Fruit fly (Drosophila melanogaster) whole organism, embryonic: ENCODE results near the gene Z600.

ENCODE experiments used
- Awh ChIP-seq: fragments of 200-800 bp; sonication (Bioruptor generic); IDR thresholded peaks from 2 replicates; pipeline ENCODE4, ENCODE4 v1.3.6; 2022; ENCODE audit warnings: missing biosample characterization, missing genetic modification characterization
- B-H1 ChIP-seq: fragments of 200-800 bp; sonication (Bioruptor generic); IDR thresholded peaks from 3 replicates; pipeline ENCODE4 v1.3.6; 2022; ENCODE audit warnings: missing biosample characterization, missing genetic modification characterization
- B-H2 ChIP-seq: fragments of 200-800 bp; sonication (Bioruptor generic); optimal IDR thresholded peaks from 2 replicates; lab custom pipeline; 2018; ENCODE audit warnings: missing biosample characterization, mild to moderate bottlenecking, missing genetic modification characterization
- CG10462 ChIP-seq: fragments of 200-800 bp; sonication (Bioruptor generic); optimal IDR thresholded peaks from 2 replicates; lab custom pipeline; 2016; ENCODE audit warnings: missing biosample characterization, missing genetic modification characterization
- CG10543 ChIP-seq: fragments of 200-800 bp; sonication (Bioruptor generic); optimal IDR thresholded peaks from 3 replicates; lab custom pipeline; 2017; ENCODE audit warnings: missing biosample characterization, mild to moderate bottlenecking, missing genetic modification characterization, moderate library complexity
- CG12071 ChIP-seq: fragments of 200-800 bp; sonication (Bioruptor generic); optimal IDR thresholded peaks from 3 replicates; lab custom pipeline; 2018; ENCODE audit warnings: missing biosample characterization, mild to moderate bottlenecking, missing genetic modification characterization
- CG13123 ChIP-seq: fragments of 200-800 bp; sonication (Bioruptor generic); optimal IDR thresholded peaks from 2 replicates; lab custom pipeline; 2016; ENCODE audit warnings: missing biosample characterization, missing genetic modification characterization
- CG13424 ChIP-seq: fragments of 200-800 bp; sonication (Bioruptor generic); optimal IDR thresholded peaks from 2 replicates; lab custom pipeline; 2019; ENCODE audit warnings: missing biosample characterization, mild to moderate bottlenecking, missing genetic modification characterization, moderate library complexity
- CG14860 ChIP-seq: fragments of 200-800 bp; sonication (Bioruptor generic); IDR thresholded peaks from 3 replicates; pipeline ENCODE4 v1.3.6; 2022; ENCODE audit warnings: missing biosample characterization, missing genetic modification characterization; ENCODE audit not compliant: partially characterized antibody
- CG1529 ChIP-seq: fragments of 200-800 bp; sonication (Bioruptor generic); optimal IDR thresholded peaks from 3 replicates; lab custom pipeline; 2018; ENCODE audit warnings: missing biosample characterization, missing genetic modification characterization
- CG15514 ChIP-seq: fragments of 200-800 bp; sonication (Bioruptor generic); optimal IDR thresholded peaks from 3 replicates; lab custom pipeline; 2017; ENCODE audit warnings: missing biosample characterization, missing genetic modification characterization, mild to moderate bottlenecking, moderate library complexity, missing genetic modification reagents
- CG2202 ChIP-seq: fragments of 200-800 bp; sonication (Bioruptor generic); optimal IDR thresholded peaks from 2 replicates; lab custom pipeline; 2018; ENCODE audit warnings: missing biosample characterization, mild to moderate bottlenecking, missing genetic modification characterization
- CG2712 ChIP-seq: fragments of 200-800 bp; optimal IDR thresholded peaks from 3 replicates; lab custom pipeline; 2019; ENCODE audit warnings: missing biosample characterization, mild to moderate bottlenecking, missing genetic modification characterization, moderate library complexity
- CG31365 ChIP-seq: fragments of 200-800 bp; sonication (Bioruptor generic); optimal IDR thresholded peaks from 2 replicates; lab custom pipeline; 2018; ENCODE audit warnings: missing biosample characterization, mild to moderate bottlenecking, missing genetic modification characterization
- CG32767 ChIP-seq: fragments of 200-800 bp; sonication (Bioruptor generic); IDR thresholded peaks from 2 replicates; pipeline ENCODE4 v1.3.6; 2022; ENCODE audit warnings: missing biosample characterization, missing genetic modification characterization
- CG33213 ChIP-seq: fragments of 200-800 bp; sonication (Bioruptor generic); optimal IDR thresholded peaks from 3 replicates; lab custom pipeline; 2016; ENCODE audit warnings: missing biosample characterization, missing genetic modification characterization
- CG34376 ChIP-seq: fragments of 200-800 bp; sonication (Bioruptor generic); optimal IDR thresholded peaks from 2 replicates; lab custom pipeline; 2018; ENCODE audit warnings: missing biosample characterization, mild to moderate bottlenecking, missing genetic modification characterization
- CG3847 ChIP-seq: fragments of 200-800 bp; sonication (Bioruptor generic); IDR thresholded peaks from 2 replicates; pipeline ENCODE4 v1.3.6; 2022; ENCODE audit warnings: missing biosample characterization, missing genetic modification characterization
- CG6272 ChIP-seq: fragments of 200-800 bp; sonication (Bioruptor generic); IDR thresholded peaks from 2 replicates; pipeline ENCODE4 v1.3.6; 2022; ENCODE audit warnings: missing biosample characterization, missing genetic modification characterization
- CG6683 ChIP-seq: fragments of 200-800 bp; sonication (Bioruptor generic); optimal IDR thresholded peaks from 2 replicates; lab custom pipeline; 2017; ENCODE audit warnings: missing biosample characterization, mild to moderate bottlenecking, missing genetic modification characterization, missing genetic modification reagents
- CG6813 ChIP-seq: fragments of 200-800 bp; sonication (Bioruptor generic); optimal IDR thresholded peaks from 2 replicates; lab custom pipeline; 2017; ENCODE audit warnings: missing biosample characterization, missing genetic modification characterization, mild to moderate bottlenecking, moderate library complexity, missing genetic modification reagents
- Camta ChIP-seq: fragments of 200-800 bp; sonication (Bioruptor generic); optimal IDR thresholded peaks from 2 replicates; lab custom pipeline; 2016; ENCODE audit warnings: missing biosample characterization, missing genetic modification characterization
- D19A ChIP-seq: fragments of 200-800 bp; optimal IDR thresholded peaks from 3 replicates; lab custom pipeline; 2019; ENCODE audit warnings: missing biosample characterization, mild to moderate bottlenecking, missing genetic modification characterization, moderate library complexity
- Dip2 ChIP-seq: fragments of 200-800 bp; sonication (Bioruptor generic); IDR thresholded peaks from 2 replicates; pipeline ENCODE4 v1.3.6; 2022; ENCODE audit warnings: missing biosample characterization, missing genetic modification characterization
- HmgD ChIP-seq: fragments of 200-800 bp; sonication (Bioruptor generic); optimal IDR thresholded peaks from 3 replicates; lab custom pipeline; 2016; ENCODE audit warnings: missing biosample characterization, missing genetic modification characterization
- Lhr ChIP-seq: fragments of 200-800 bp; sonication (Bioruptor generic); optimal IDR thresholded peaks from 3 replicates; lab custom pipeline; 2017; ENCODE audit warnings: mild to moderate bottlenecking, missing biosample characterization, missing genetic modification reagents, missing genetic modification characterization
- MBD-R2 ChIP-seq: fragments of 200-800 bp; sonication (Bioruptor generic); IDR thresholded peaks from 2 replicates; pipeline ENCODE4 v1.3.6; 2022; ENCODE audit warnings: missing biosample characterization, missing genetic modification characterization
- Max ChIP-seq: fragments of 200-800 bp; sonication (Bioruptor generic); optimal IDR thresholded peaks from 2 replicates; lab custom pipeline; 2016; ENCODE audit warnings: missing biosample characterization, mild to moderate bottlenecking, missing genetic modification characterization
- NC2β ChIP-seq: fragments of 200-800 bp; sonication (Bioruptor generic); optimal IDR thresholded peaks from 2 replicates; lab custom pipeline; 2016; ENCODE audit warnings: missing biosample characterization, missing genetic modification characterization
- Poxn ChIP-seq: fragments of 200-800 bp; sonication (Bioruptor generic); IDR thresholded peaks from 2 replicates; pipeline ENCODE4 v1.3.6; 2022; ENCODE audit warnings: missing biosample characterization, missing genetic modification characterization
- Sox102F ChIP-seq: fragments of 200-800 bp; sonication (Bioruptor generic); optimal IDR thresholded peaks from 2 replicates; lab custom pipeline; 2018; ENCODE audit warnings: missing biosample characterization, mild to moderate bottlenecking, missing genetic modification characterization, moderate library complexity
- Usf ChIP-seq: fragments of 200-800 bp; sonication (Bioruptor generic); optimal IDR thresholded peaks from 2 replicates; lab custom pipeline; 2017; ENCODE audit warnings: missing genotype, missing biosample characterization, missing genetic modification characterization
- Vsx1 ChIP-seq: fragments of 200-800 bp; sonication (Bioruptor generic); optimal IDR thresholded peaks from 2 replicates; lab custom pipeline; 2017; ENCODE audit warnings: missing biosample characterization, mild to moderate bottlenecking, missing genetic modification characterization, missing genetic modification reagents
- ase ChIP-seq: fragments of 200-800 bp; sonication (Bioruptor generic); IDR thresholded peaks from 3 replicates; pipeline ENCODE4 v1.3.6; 2022; ENCODE audit warnings: missing biosample characterization, missing genetic modification characterization
- az2 ChIP-seq: fragments of 200-800 bp; sonication (Bioruptor generic); optimal IDR thresholded peaks from 3 replicates; lab custom pipeline; 2016; ENCODE audit warnings: missing biosample characterization, missing genetic modification characterization
- caup ChIP-seq: fragments of 200-800 bp; sonication (Bioruptor generic); optimal IDR thresholded peaks from 3 replicates; lab custom pipeline; 2017; ENCODE audit warnings: missing biosample characterization, mild to moderate bottlenecking, missing genetic modification characterization, moderate library complexity; ENCODE audit not compliant: severe bottlenecking
- ci ChIP-seq: fragments of 200-800 bp; sonication (Bioruptor generic); IDR thresholded peaks from 3 replicates; pipeline ENCODE4 v1.3.6; 2022; ENCODE audit warnings: missing biosample characterization, missing genetic modification characterization
- cwo ChIP-seq: fragments of 200-800 bp; sonication (Bioruptor generic); optimal IDR thresholded peaks from 3 replicates; lab custom pipeline; 2017; ENCODE audit warnings: missing biosample characterization, missing genetic modification characterization, mild to moderate bottlenecking, moderate library complexity, missing genetic modification reagents
- dmrt99B ChIP-seq: fragments of 200-800 bp; sonication (Bioruptor generic); optimal IDR thresholded peaks from 2 replicates; lab custom pipeline; 2018; ENCODE audit warnings: missing biosample characterization, mild to moderate bottlenecking, missing genetic modification characterization, moderate library complexity
- eyg ChIP-seq: fragments of 200-800 bp; sonication (Bioruptor generic); optimal IDR thresholded peaks from 3 replicates; lab custom pipeline; 2016; ENCODE audit warnings: missing biosample characterization, missing genetic modification characterization
- maf-S ChIP-seq: fragments of 200-800 bp; sonication (Bioruptor generic); optimal IDR thresholded peaks from 2 replicates; lab custom pipeline; 2016; ENCODE audit warnings: missing biosample characterization, missing genetic modification characterization
- mld ChIP-seq: fragments of 200-800 bp; sonication (Bioruptor generic); IDR thresholded peaks from 3 replicates; pipeline ENCODE4 v1.3.6; 2022; ENCODE audit warnings: missing biosample characterization, missing genetic modification characterization; ENCODE audit not compliant: partially characterized antibody
- nmo ChIP-seq: fragments of 200-800 bp; sonication (Bioruptor generic); optimal IDR thresholded peaks from 2 replicates; lab custom pipeline; 2018; ENCODE audit warnings: missing biosample characterization, mild to moderate bottlenecking, missing genetic modification characterization, moderate library complexity
- oc ChIP-seq: fragments of 200-800 bp; sonication (Bioruptor generic); optimal IDR thresholded peaks from 2 replicates; lab custom pipeline; 2018; ENCODE audit warnings: missing biosample characterization, mild to moderate bottlenecking, missing genetic modification characterization, moderate library complexity
- pb ChIP-seq: fragments of 200-800 bp; sonication (Bioruptor generic); optimal IDR thresholded peaks from 3 replicates; lab custom pipeline; 2016; ENCODE audit warnings: missing biosample characterization, missing genetic modification characterization
- pzg ChIP-seq: fragments of 200-800 bp; sonication (Bioruptor generic); optimal IDR thresholded peaks from 3 replicates; lab custom pipeline; 2018; ENCODE audit warnings: missing biosample characterization, mild to moderate bottlenecking, missing genetic modification characterization, moderate library complexity
- sc ChIP-seq, 3 experiments: fragments of >200 bp in 2 of 3; fragments of 200-800 bp in 1 of 3; sonication (Bioruptor generic) in 1 of 3; optimal IDR thresholded peaks; 2 replicates in 2 of 3; 3 replicates in 1 of 3; lab custom pipeline; 2017; ENCODE audit warnings: mild to moderate bottlenecking in 1 of 3, missing biosample characterization in 1 of 3, missing genetic modification characterization in 1 of 3, missing genetic modification reagents in 1 of 3
- sqz ChIP-seq: fragments of 200-800 bp; sonication (Bioruptor generic); optimal IDR thresholded peaks from 3 replicates; lab custom pipeline; 2018; ENCODE audit warnings: missing biosample characterization, mild to moderate bottlenecking, missing genetic modification characterization
- usp ChIP-seq: fragments of >200 bp; optimal IDR thresholded peaks from 2 replicates; lab custom pipeline; 2017; ENCODE audit warnings: missing biosample characterization, missing genetic modification characterization

The Z600 gene

dm6 chr3L:15493886-15494598, 14.8 kb upstream of the Z600 start (continued):
- TF ChIP-seq CG6813 (GFP tag; lab: Kevin White, UChicago), result peak; percentile 35
- no peak for TF ChIP-seq CG12071 (GFP tag; lab: Kevin White, UChicago)
- peak; percentile 36 for TF ChIP-seq CG13424
- no peak for TF ChIP-seq CG2202 (tag; lab: Kevin White, UChicago)
- no peak; the same call in 2 of the 3 replicates for TF ChIP-seq ci
- no peak; the same call in 1 of the 2 replicates for TF ChIP-seq CG3847
- no peak for TF ChIP-seq CG1529 (GFP tag; lab: Kevin White, UChicago)
- TF ChIP-seq CG10462, result no peak
- peak; percentile 73 for TF ChIP-seq dmrt99B
- TF ChIP-seq CG2712 (tag; lab: Kevin White, UChicago), result peak; percentile 25
- no peak for TF ChIP-seq Usf
- no peak for TF ChIP-seq CG6272 (GFP tag; lab: Robert Waterston, UW)
- no peak for TF ChIP-seq CG13123 (GFP tag; lab: Kevin White, UChicago)
- peak; percentile 15 for TF ChIP-seq nmo (GFP tag; lab: Kevin White, UChicago)
- TF ChIP-seq maf-S (GFP tag; lab: Kevin White, UChicago), result no peak
- TF ChIP-seq CG14860, result no peak
- no peak for TF ChIP-seq Poxn (GFP tag; lab: Robert Waterston, UW)
- no peak for TF ChIP-seq caup
- 0 out of 2 replicates have a peak, but pooled peaks have one; percentile 53 for TF ChIP-seq Awh
- TF ChIP-seq NC2β, result no peak
- TF ChIP-seq CG33213 (GFP tag; lab: Kevin White, UChicago), result no peak
- TF ChIP-seq oc, result no peak
- no peak for TF ChIP-seq Camta (GFP tag; lab: Kevin White, UChicago)
- TF ChIP-seq HmgD (GFP tag; lab: Kevin White, UChicago), result no peak
- TF ChIP-seq Max (GFP tag; lab: Kevin White, UChicago), result peak; percentile 32
- TF ChIP-seq az2 (GFP tag; lab: Kevin White, UChicago), result peak; percentile 14
- no peak for TF ChIP-seq Lhr
- no peak for TF ChIP-seq sc (optimal IDR thresholded peaks at IDR 0.05; lab: Kevin White, UChicago)
- no peak for TF ChIP-seq sc (GFP tag; optimal IDR thresholded peaks at IDR 0.05; lab: Kevin White, UChicago)
- TF ChIP-seq Dip2 (GFP tag; lab: Robert Waterston, UW), result no peak
- no peak for TF ChIP-seq CG31365 (tag; lab: Kevin White, UChicago)
- TF ChIP-seq usp, result no peak
- TF ChIP-seq eyg (GFP tag; lab: Kevin White, UChicago), result no peak
- no peak for TF ChIP-seq B-H2 (GFP tag; lab: Kevin White, UChicago)
- TF ChIP-seq Vsx1 (GFP tag; lab: Kevin White, UChicago), result no peak
- TF ChIP-seq pb (GFP tag; lab: Kevin White, UChicago), result no peak
- no peak; the same call in 2 of the 3 replicates for TF ChIP-seq ase
- peak; percentile 33 for TF ChIP-seq D19A (tag; lab: Kevin White, UChicago)
- TF ChIP-seq CG10543 (GFP tag; lab: Kevin White, UChicago), result no peak
- no peak for TF ChIP-seq CG6683 (GFP tag; lab: Kevin White, UChicago)
- no peak for TF ChIP-seq CG15514 (GFP tag; lab: Kevin White, UChicago)
- TF ChIP-seq cwo (GFP tag; lab: Kevin White, UChicago), result peak; percentile 82
- TF ChIP-seq sqz (GFP tag; lab: Kevin White, UChicago), result no peak
- peak; percentile 42 for TF ChIP-seq Sox102F (GFP tag; lab: Kevin White, UChicago)
- no peak for TF ChIP-seq pzg
- no peak for TF ChIP-seq B-H1 (GFP tag; lab: Robert Waterston, UW)
- no peak for TF ChIP-seq mld
- no peak for TF ChIP-seq CG34376
- no peak for TF ChIP-seq CG32767 (GFP tag; lab: Robert Waterston, UW)
- no peak; the same call in 1 of the 2 replicates for TF ChIP-seq MBD-R2 (GFP tag; lab: Robert Waterston, UW)
